Worm (Caenorhabditis elegans): Measurements from ENCODE around the gene algn-6.

DNA sequence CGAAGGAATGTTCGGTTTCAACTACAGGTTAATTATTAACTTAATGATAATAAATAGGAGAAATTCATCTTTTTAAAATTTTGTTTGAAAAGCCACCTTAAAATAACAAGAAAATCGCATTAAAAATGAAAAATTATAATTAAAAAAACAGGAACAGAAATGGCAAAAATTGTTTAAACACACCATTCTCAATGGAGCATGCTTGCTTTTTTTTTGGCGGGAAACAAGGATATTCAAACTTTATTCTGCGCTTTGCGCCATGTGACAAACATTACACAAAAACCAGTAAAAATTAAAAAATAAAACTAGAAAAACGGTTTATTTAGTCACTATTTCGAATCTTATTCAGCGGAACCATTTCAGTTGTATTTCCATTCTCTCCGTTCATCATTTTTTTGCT is 10.9 kb upstream of the algn-6 start:
- no peak for TF ChIP-seq aly-1 (tag; optimal IDR thresholded peaks at IDR 0.05)
- no peak for TF ChIP-seq scrt-1 (GFP tag; IDR thresholded peaks at IDR 0.05)
- TF ChIP-seq ama-1 (optimal IDR thresholded peaks at IDR 0.05), result no peak
- TF ChIP-seq ceh-36 (tag; optimal IDR thresholded peaks at IDR 0.05), result no peak
- no peak for TF ChIP-seq hmg-4 (GFP tag; optimal IDR thresholded peaks at IDR 0.05)
- no peak for TF ChIP-seq tbx-11 (GFP tag; IDR thresholded peaks at IDR 0.05)
- TF ChIP-seq hmbx-1 (tag; optimal IDR thresholded peaks at IDR 0.05), result no peak
- no peak for TF ChIP-seq ets-7 (tag; optimal IDR thresholded peaks at IDR 0.05)
- TF ChIP-seq flt-1 (GFP tag; IDR thresholded peaks at IDR 0.05), result no peak
- no peak for TF ChIP-seq ceh-13 (GFP tag; optimal IDR thresholded peaks at IDR 0.05)
- TF ChIP-seq B0310.2 (tag; optimal IDR thresholded peaks at IDR 0.05), result no peak

Measured in whole organism, early embryonic.